Worm (Caenorhabditis elegans) whole organism, early embryonic: ENCODE measurements around the gene srz-94.

Experiments used
- B0310.2 ChIP-seq: sonication (generic microtip); optimal IDR thresholded peaks from 2 replicates; lab custom pipeline; 2016; ENCODE audit warnings: mild to moderate bottlenecking, missing genetic modification characterization, missing compliant biosample characterization
- F13C5.2 ChIP-seq: sonication (generic microtip); optimal IDR thresholded peaks from 2 replicates; lab custom pipeline; 2017; ENCODE audit warnings: mild to moderate bottlenecking, missing genetic modification characterization, inconsistent platforms, missing compliant biosample characterization
- aly-1 ChIP-seq: sonication (generic microtip); optimal IDR thresholded peaks from 2 replicates; lab custom pipeline; 2016; ENCODE audit warnings: missing genetic modification characterization, missing compliant biosample characterization
- ama-1 ChIP-seq: fragments of 150-350 bp; optimal IDR thresholded peaks from 2 replicates; lab custom pipeline; 2014
- ets-7 ChIP-seq: sonication (generic microtip); optimal IDR thresholded peaks from 2 replicates; lab custom pipeline; 2016; ENCODE audit warnings: missing genotype, missing genetic modification characterization, missing compliant biosample characterization
- flt-1 ChIP-seq: fragments of 200-800 bp; sonication (Bioruptor generic); IDR thresholded peaks from 2 replicates; pipeline ENCODE4 v1.3.6; 2022; ENCODE audit warnings: missing genetic modification characterization, missing compliant biosample characterization
- hmg-4 ChIP-seq: fragments of 200-800 bp; sonication (Bioruptor generic); optimal IDR thresholded peaks from 2 replicates; lab custom pipeline; 2018; ENCODE audit warnings: mild to moderate bottlenecking, missing genetic modification characterization, missing compliant biosample characterization
- pes-1 ChIP-seq: fragments of 200-800 bp; sonication (Bioruptor generic); IDR thresholded peaks from 2 replicates; pipeline ENCODE4 v1.3.6; 2022; ENCODE audit warnings: missing genetic modification reagents, missing genetic modification characterization, missing compliant biosample characterization

ce11 chrV:17068839-17069238, 33.1 kb upstream of the srz-94 start, which contains the start of gene T05E12.8:
- TF ChIP-seq B0310.2 (tag; lab: Kevin White, UChicago) (no peak), F13C5.2 (tag; lab: Kevin White, UChicago) (no peak), pes-1 (GFP tag; lab: Robert Waterston, UW) (no peak), ets-7 (tag; lab: Kevin White, UChicago) (no peak), ama-1 (lab: Kevin White, UChicago) (no peak), hmg-4 (GFP tag; lab: Kevin White, UChicago) (no peak), aly-1 (tag; lab: Kevin White, UChicago) (no peak), flt-1 (no peak)
